Fruit fly (Drosophila melanogaster): ENCODE measurements around the gene Rsbp15.

The Rsbp15 gene

DNA sequence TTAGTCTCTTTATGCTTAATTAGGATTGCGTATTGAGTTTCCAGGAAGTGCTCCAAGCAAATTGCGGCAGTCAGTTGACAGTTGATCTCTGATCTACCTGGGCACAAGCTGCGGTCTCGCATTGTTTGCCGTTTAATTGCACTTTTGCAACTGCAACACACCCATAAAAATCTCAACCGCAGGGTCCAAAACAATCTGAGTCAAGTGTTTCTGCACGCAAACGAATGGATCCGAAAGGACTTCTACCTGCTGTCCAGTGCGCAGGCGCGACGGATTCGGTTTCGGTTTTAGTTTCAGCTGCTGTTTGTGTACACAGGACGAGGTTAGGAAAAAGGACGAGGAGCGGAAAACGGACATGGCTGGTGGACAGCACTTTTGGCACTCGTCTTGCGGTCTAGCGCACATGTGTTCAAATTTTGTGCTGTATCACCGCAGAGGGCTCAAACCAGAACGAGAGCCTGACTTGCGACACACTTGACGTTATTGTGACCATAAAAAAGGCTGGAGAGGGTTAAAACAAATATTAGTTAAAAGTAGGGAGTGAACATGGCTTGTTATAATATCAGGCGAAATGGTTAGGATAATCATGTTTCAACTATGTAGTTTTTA, 30.4 kb downstream of the Rsbp15 start:
- TF ChIP-seq CG1620 (GFP tag; optimal IDR thresholded peaks at IDR 0.05): no peak
- no peak for TF ChIP-seq Hr96 (GFP tag; optimal IDR thresholded peaks at IDR 0.05)
- no peak for TF ChIP-seq Crg-1 (GFP tag; optimal IDR thresholded peaks at IDR 0.05)
- TF ChIP-seq tj (GFP tag; optimal IDR thresholded peaks at IDR 0.05): no peak
- TF ChIP-seq pad (GFP tag; optimal IDR thresholded peaks at IDR 0.05): no peak
- TF ChIP-seq cic (GFP tag; optimal IDR thresholded peaks at IDR 0.05): no peak
- TF ChIP-seq kay (GFP tag; ENCODE audit: borderline replicate concordance): no peak
- TF ChIP-seq CG11617 (GFP tag; optimal IDR thresholded peaks at IDR 0.05): no peak
- TF ChIP-seq CG33017 (tag; optimal IDR thresholded peaks at IDR 0.05): no peak
- no peak for TF ChIP-seq CG14711 (tag; optimal IDR thresholded peaks at IDR 0.05)
- no peak for TF ChIP-seq CG7101 (tag; optimal IDR thresholded peaks at IDR 0.05)
- no peak for TF ChIP-seq CG12768 (GFP tag; optimal IDR thresholded peaks at IDR 0.05)
- TF ChIP-seq cnc (optimal IDR thresholded peaks at IDR 0.05): no peak
- no peak for TF ChIP-seq toe (GFP tag; optimal IDR thresholded peaks at IDR 0.05)
- no peak for TF ChIP-seq ovo (GFP tag; optimal IDR thresholded peaks at IDR 0.05)
- TF ChIP-seq CG5204 (GFP tag; optimal IDR thresholded peaks at IDR 0.05): no peak
- TF ChIP-seq Mnt (GFP tag; optimal IDR thresholded peaks at IDR 0.05): no peak
- no peak for TF ChIP-seq Clk (GFP tag; optimal IDR thresholded peaks at IDR 0.05)

DNA sequence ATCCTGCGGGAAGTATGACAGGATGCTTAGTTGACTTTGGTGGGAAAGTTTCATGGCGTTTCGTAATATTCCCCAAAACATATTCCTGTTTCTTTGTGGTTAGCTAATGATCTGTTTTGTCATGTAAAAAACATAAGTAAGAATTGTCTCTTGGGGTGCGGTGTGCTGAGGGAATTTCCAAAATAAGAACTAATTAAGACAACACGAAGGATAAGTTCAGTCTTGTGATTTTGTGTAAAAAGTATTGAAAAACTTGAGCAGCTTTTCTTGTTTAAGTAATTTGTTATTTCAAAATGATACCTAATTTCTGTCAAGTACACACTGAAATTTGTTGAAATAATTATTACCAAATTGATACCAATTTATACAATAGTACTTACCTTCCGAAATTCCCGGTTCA, 31.7 kb downstream of the Rsbp15 start, which contains the start of gene CG3942:
Gene CG3942, plus strand, starts transcription at position 301 of the 400 bp plus-strand sequence.
- TF ChIP-seq CG7101 (tag; optimal IDR thresholded peaks at IDR 0.05) (no peak), CG33017 (tag; optimal IDR thresholded peaks at IDR 0.05) (no peak), CG1620 (GFP tag; optimal IDR thresholded peaks at IDR 0.05) (no peak), tj (GFP tag; optimal IDR thresholded peaks at IDR 0.05) (no peak), cic (GFP tag; optimal IDR thresholded peaks at IDR 0.05) (no peak), Hr96 (GFP tag; optimal IDR thresholded peaks at IDR 0.05) (no peak)

DNA sequence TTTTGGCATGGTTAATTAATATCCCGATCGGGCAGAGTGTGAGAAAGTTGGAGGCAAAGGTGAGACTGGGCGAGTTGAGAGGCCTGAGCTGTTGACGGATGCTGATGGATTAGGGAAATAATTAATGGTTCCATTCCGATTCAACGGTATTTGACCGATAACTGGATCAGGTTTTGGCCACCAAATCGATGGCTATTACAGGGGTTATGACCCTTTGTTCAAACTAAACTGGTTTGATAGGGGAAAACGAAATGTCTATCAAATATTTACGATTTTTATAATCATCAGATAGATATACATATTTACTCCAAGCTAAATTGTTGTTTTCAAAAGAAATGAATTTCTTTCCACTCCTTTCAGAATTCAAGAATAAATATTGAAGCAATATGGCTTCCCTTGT, 36.2 kb downstream of the Rsbp15 start, which contains the start of the genes CG44037 and svp:
Gene CG44037, plus strand, starts transcription at position 301 of the 400 bp plus-strand sequence.
Gene svp, plus strand, starts transcription at position 301 of the 400 bp plus-strand sequence.
- TF ChIP-seq CG7045 (GFP tag; optimal IDR thresholded peaks at IDR 0.05): no peak
- no peak for TF ChIP-seq CG11617 (GFP tag; optimal IDR thresholded peaks at IDR 0.05)
- TF ChIP-seq CG14711 (tag; optimal IDR thresholded peaks at IDR 0.05): no peak
- no peak for TF ChIP-seq CG33017 (tag; optimal IDR thresholded peaks at IDR 0.05)
- TF ChIP-seq ovo (GFP tag; optimal IDR thresholded peaks at IDR 0.05): no peak
- TF ChIP-seq CG5204 (GFP tag; optimal IDR thresholded peaks at IDR 0.05): no peak
- no peak for TF ChIP-seq kay (GFP tag; ENCODE audit: borderline replicate concordance)
- TF ChIP-seq Clk (GFP tag; optimal IDR thresholded peaks at IDR 0.05): no peak
- TF ChIP-seq Mnt (GFP tag; optimal IDR thresholded peaks at IDR 0.05): no peak
- no peak for TF ChIP-seq Crg-1 (GFP tag; optimal IDR thresholded peaks at IDR 0.05)
- no peak for TF ChIP-seq toe (GFP tag; optimal IDR thresholded peaks at IDR 0.05)
- no peak for TF ChIP-seq pad (GFP tag; optimal IDR thresholded peaks at IDR 0.05)
- no peak for TF ChIP-seq CG1620 (GFP tag; optimal IDR thresholded peaks at IDR 0.05)
- TF ChIP-seq CG12768 (GFP tag; optimal IDR thresholded peaks at IDR 0.05): no peak
- TF ChIP-seq bab1 (GFP tag; optimal IDR thresholded peaks at IDR 0.05): no peak
- TF ChIP-seq cnc (optimal IDR thresholded peaks at IDR 0.05): no peak
- no peak for TF ChIP-seq CG7101 (tag; optimal IDR thresholded peaks at IDR 0.05)

- TF ChIP-seq CG11617 (GFP tag; optimal IDR thresholded peaks at IDR 0.05) (no peak), CG5204 (GFP tag; optimal IDR thresholded peaks at IDR 0.05) (no peak)
Observed at dm6 chr3R:12259013-12259412, 36.8 kb downstream of the Rsbp15 start.

DNA sequence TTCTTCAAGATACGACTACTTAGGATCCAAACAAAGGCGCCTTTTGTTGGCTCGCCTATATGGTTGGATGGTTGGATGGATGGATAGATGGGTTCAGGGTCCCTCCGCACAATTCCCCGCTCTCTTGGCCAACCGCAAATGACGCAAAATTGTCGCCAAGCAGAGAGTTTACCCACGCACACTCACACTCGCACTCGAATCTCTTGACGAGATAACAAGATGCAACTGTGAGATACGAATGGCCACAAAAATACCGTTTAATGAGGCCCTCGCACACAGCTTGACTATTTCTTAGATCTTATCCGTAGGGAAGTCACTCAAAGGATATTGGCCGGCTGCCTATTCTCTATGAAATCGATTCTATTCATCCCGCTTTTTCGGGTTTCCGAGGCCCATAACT, 37.6 kb downstream of the Rsbp15 start:
- no peak for TF ChIP-seq bab1 (GFP tag; optimal IDR thresholded peaks at IDR 0.05)
- no peak for TF ChIP-seq Mnt (GFP tag; optimal IDR thresholded peaks at IDR 0.05)
- TF ChIP-seq CG12768 (GFP tag; optimal IDR thresholded peaks at IDR 0.05): no peak
- TF ChIP-seq CG5204 (GFP tag; optimal IDR thresholded peaks at IDR 0.05): no peak
- TF ChIP-seq CG14711 (tag; optimal IDR thresholded peaks at IDR 0.05): no peak
- no peak for TF ChIP-seq ovo (GFP tag; optimal IDR thresholded peaks at IDR 0.05)
- TF ChIP-seq CG33017 (tag; optimal IDR thresholded peaks at IDR 0.05): no peak
- no peak for TF ChIP-seq cic (GFP tag; optimal IDR thresholded peaks at IDR 0.05)
- no peak for TF ChIP-seq CG1620 (GFP tag; optimal IDR thresholded peaks at IDR 0.05)
- no peak for TF ChIP-seq Hr96 (GFP tag; optimal IDR thresholded peaks at IDR 0.05)
- TF ChIP-seq CG7045 (GFP tag; optimal IDR thresholded peaks at IDR 0.05): no peak
- no peak for TF ChIP-seq tj (GFP tag; optimal IDR thresholded peaks at IDR 0.05)
- no peak for TF ChIP-seq CG7101 (tag; optimal IDR thresholded peaks at IDR 0.05)

DNA sequence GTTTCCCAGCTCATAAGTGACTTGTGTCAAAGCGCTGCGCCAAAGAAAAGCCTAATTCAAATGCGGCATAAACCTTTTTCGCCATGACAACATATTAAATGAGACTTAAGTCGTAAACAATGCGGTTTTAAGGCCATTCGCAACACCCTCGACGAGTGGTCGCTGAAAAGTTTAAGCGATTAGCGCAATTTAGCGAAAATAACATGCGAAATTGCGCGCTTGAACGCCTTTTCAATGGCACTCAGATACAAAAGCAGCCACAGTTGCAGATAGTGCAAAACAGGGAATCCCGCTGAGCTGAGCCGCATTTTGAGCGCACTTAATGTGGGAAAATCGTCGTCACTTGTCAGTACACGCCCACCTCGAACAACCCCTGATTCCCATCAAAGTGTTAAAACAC, 38.5 kb downstream of the Rsbp15 start, which contains the start of gene CG44038:
Gene CG44038, plus strand, starts transcription at position 301 of the 400 bp plus-strand sequence.
- TF ChIP-seq CG1620 (GFP tag; optimal IDR thresholded peaks at IDR 0.05) (no peak), CG11617 (GFP tag; optimal IDR thresholded peaks at IDR 0.05) (no peak), CG7045 (GFP tag; optimal IDR thresholded peaks at IDR 0.05) (no peak), CG5204 (GFP tag; optimal IDR thresholded peaks at IDR 0.05) (no peak), ovo (GFP tag; optimal IDR thresholded peaks at IDR 0.05) (no peak), CG12768 (GFP tag; optimal IDR thresholded peaks at IDR 0.05) (no peak), CG14711 (tag; optimal IDR thresholded peaks at IDR 0.05) (no peak), Clk (GFP tag; optimal IDR thresholded peaks at IDR 0.05) (no peak), CG7101 (tag; optimal IDR thresholded peaks at IDR 0.05) (no peak), toe (GFP tag; optimal IDR thresholded peaks at IDR 0.05) (no peak)
